Worm (Caenorhabditis elegans) whole organism, young adult: ENCODE results near the gene ced-3.

Experiments
- ccch-3 ChIP-seq: fragments of 200-800 bp; sonication (Bioruptor generic); optimal IDR thresholded peaks from 2 replicates; lab custom pipeline; 2018; ENCODE audit warnings: mild to moderate bottlenecking, missing genetic modification characterization, missing compliant biosample characterization
- dpl-1 ChIP-seq: fragments of 150-350 bp; optimal IDR thresholded peaks from 2 replicates; lab custom pipeline; 2014; ENCODE audit warnings: missing biosample characterization, missing genetic modification reagents, missing genetic modification characterization
- egrh-3 ChIP-seq: fragments of 200-800 bp; sonication (Bioruptor generic); IDR thresholded peaks from 2 replicates; pipeline ENCODE4 v1.3.6; 2022; ENCODE audit warnings: missing genetic modification reagents, missing genetic modification characterization, missing compliant biosample characterization
- lin-54 ChIP-seq: fragments of 200-800 bp; sonication (Bioruptor generic); optimal IDR thresholded peaks from 2 replicates; lab custom pipeline; 2018; ENCODE audit warnings: mild to moderate bottlenecking, missing genetic modification characterization, missing compliant biosample characterization
- nhr-90 ChIP-seq: sonication (generic microtip); optimal IDR thresholded peaks from 2 replicates; lab custom pipeline; 2016; ENCODE audit warnings: missing genotype, mild to moderate bottlenecking, missing genetic modification characterization, missing compliant biosample characterization
- tlf-1 ChIP-seq: fragments of 200-800 bp; sonication (Bioruptor generic); optimal IDR thresholded peaks from 2 replicates; lab custom pipeline; 2018; ENCODE audit warnings: mild to moderate bottlenecking, missing genetic modification characterization, missing compliant biosample characterization
- ztf-22 ChIP-seq: fragments of 200-800 bp; sonication (Bioruptor generic); optimal IDR thresholded peaks from 2 replicates; lab custom pipeline; 2018; ENCODE audit warnings: mild to moderate bottlenecking, missing genetic modification characterization, moderate library complexity, missing compliant biosample characterization
- ztf-6 ChIP-seq: fragments of 200-800 bp; sonication (Bioruptor generic); IDR thresholded peaks from 2 replicates; pipeline ENCODE4 v1.3.6; 2022; ENCODE audit warnings: missing genetic modification reagents, missing genetic modification characterization, missing compliant biosample characterization

- TF ChIP-seq tlf-1 (GFP tag; lab: Kevin White, UChicago) (no peak), nhr-90 (tag; lab: Kevin White, UChicago) (no peak), ccch-3 (GFP tag; lab: Kevin White, UChicago) (no peak), lin-54 (GFP tag; lab: Kevin White, UChicago) (no peak), egrh-3 (GFP tag; lab: Robert Waterston, UW) (no peak), ztf-6 (no peak), ztf-22 (GFP tag; lab: Kevin White, UChicago) (no peak), dpl-1 (GFP tag; lab: Kevin White, UChicago) (no peak)
Observed at ce11 chrIV:13241340-13241739, 37.4 kb upstream of the ced-3 start.
